Fruit fly (Drosophila melanogaster) whole organism, embryonic: ENCODE measurements around the gene hook.

Source experiments
- Ada2b ChIP-seq: fragments of 200-800 bp; sonication (Bioruptor generic); IDR thresholded peaks from 2 replicates; pipeline ENCODE4 v1.3.6; 2022; ENCODE audit warnings: missing biosample characterization, missing genetic modification characterization
- Atf-2 ChIP-seq: fragments of 200-800 bp; sonication (Bioruptor generic); optimal IDR thresholded peaks from 2 replicates; lab custom pipeline; 2016; ENCODE audit warnings: missing biosample characterization, missing genetic modification characterization
- B-H2 ChIP-seq: fragments of 200-800 bp; sonication (Bioruptor generic); optimal IDR thresholded peaks from 2 replicates; lab custom pipeline; 2018; ENCODE audit warnings: missing biosample characterization, mild to moderate bottlenecking, missing genetic modification characterization
- Bgb ChIP-seq: fragments of 200-800 bp; sonication (Bioruptor generic); IDR thresholded peaks from 2 replicates; pipeline ENCODE4 v1.3.6; 2022; ENCODE audit warnings: missing biosample characterization, missing genetic modification characterization; ENCODE audit not compliant: partially characterized antibody
- CG11398 ChIP-seq: fragments of 200-800 bp; sonication (Bioruptor generic); optimal IDR thresholded peaks from 2 replicates; lab custom pipeline; 2016; ENCODE audit warnings: missing biosample characterization, missing genetic modification characterization
- CG11696 ChIP-seq: fragments of 200-800 bp; sonication (Bioruptor generic); IDR thresholded peaks from 2 replicates; pipeline ENCODE4 v1.3.6; 2022; ENCODE audit warnings: missing biosample characterization, missing genetic modification characterization
- CG12155 ChIP-seq: fragments of 200-800 bp; sonication (Bioruptor generic); optimal IDR thresholded peaks from 3 replicates; lab custom pipeline; 2016; ENCODE audit warnings: missing biosample characterization, missing genetic modification characterization
- CG12391 ChIP-seq: fragments of 200-800 bp; sonication (Bioruptor generic); optimal IDR thresholded peaks from 3 replicates; lab custom pipeline; 2018; ENCODE audit warnings: missing biosample characterization, mild to moderate bottlenecking, missing genetic modification characterization, moderate library complexity
- CG12659 ChIP-seq: fragments of 200-800 bp; sonication (Bioruptor generic); optimal IDR thresholded peaks from 3 replicates; lab custom pipeline; 2017; ENCODE audit warnings: mild to moderate bottlenecking, missing biosample characterization, missing genetic modification reagents, missing genetic modification characterization
- CG14710 ChIP-seq: fragments of 200-800 bp; sonication (Bioruptor generic); optimal IDR thresholded peaks from 3 replicates; lab custom pipeline; 2019; ENCODE audit warnings: missing biosample characterization, mild to moderate bottlenecking, missing genetic modification characterization, moderate library complexity
- CG1529 ChIP-seq: fragments of 200-800 bp; sonication (Bioruptor generic); optimal IDR thresholded peaks from 3 replicates; lab custom pipeline; 2018; ENCODE audit warnings: missing biosample characterization, missing genetic modification characterization
- CG17912 ChIP-seq: fragments of 200-800 bp; sonication (Bioruptor generic); optimal IDR thresholded peaks from 2 replicates; lab custom pipeline; 2018; ENCODE audit warnings: missing biosample characterization, mild to moderate bottlenecking, missing genetic modification characterization
- CG32532 ChIP-seq: fragments of 200-800 bp; sonication (Bioruptor generic); IDR thresholded peaks from 2 replicates; pipeline ENCODE4 v1.3.6; 2022; ENCODE audit warnings: missing biosample characterization, missing genetic modification characterization
- CG3847 ChIP-seq: fragments of 200-800 bp; sonication (Bioruptor generic); IDR thresholded peaks from 2 replicates; pipeline ENCODE4 v1.3.6; 2022; ENCODE audit warnings: missing biosample characterization, missing genetic modification characterization
- CG4707 ChIP-seq: fragments of 200-800 bp; sonication (Bioruptor generic); optimal IDR thresholded peaks from 2 replicates; lab custom pipeline; 2018; ENCODE audit warnings: missing biosample characterization, mild to moderate bottlenecking, missing genetic modification characterization, moderate library complexity
- CG5953 ChIP-seq: fragments of 200-800 bp; sonication (Bioruptor generic); IDR thresholded peaks from 2 replicates; pipeline ENCODE4 v1.3.6; 2022; ENCODE audit warnings: missing biosample characterization, missing genetic modification characterization
- CG6272 ChIP-seq: fragments of 200-800 bp; sonication (Bioruptor generic); IDR thresholded peaks from 2 replicates; pipeline ENCODE4 v1.3.6; 2022; ENCODE audit warnings: missing biosample characterization, missing genetic modification characterization
- CG6689 ChIP-seq: fragments of 200-800 bp; sonication (Bioruptor generic); IDR thresholded peaks from 2 replicates; pipeline ENCODE4 v1.3.6; 2022; ENCODE audit warnings: missing biosample characterization, missing genetic modification characterization
- CG7271 ChIP-seq: fragments of 200-800 bp; sonication (Bioruptor generic); optimal IDR thresholded peaks from 2 replicates; lab custom pipeline; 2018; ENCODE audit warnings: missing biosample characterization, mild to moderate bottlenecking, missing genetic modification characterization, moderate library complexity
- CG7556 ChIP-seq: fragments of 200-800 bp; sonication (Bioruptor generic); optimal IDR thresholded peaks from 2 replicates; lab custom pipeline; 2017; ENCODE audit warnings: missing biosample characterization, mild to moderate bottlenecking, missing genetic modification characterization
- CG8388 ChIP-seq: fragments of 200-800 bp; sonication (Bioruptor generic); optimal IDR thresholded peaks from 2 replicates; lab custom pipeline; 2019; ENCODE audit warnings: missing biosample characterization, mild to moderate bottlenecking, missing genetic modification characterization, moderate library complexity
- CG9215 ChIP-seq: fragments of 200-800 bp; sonication (Bioruptor generic); IDR thresholded peaks from 2 replicates; pipeline ENCODE4 v1.3.6; 2022; ENCODE audit warnings: missing biosample characterization, missing genetic modification characterization
- E2f1 ChIP-seq: fragments of 200-800 bp; sonication (Bioruptor generic); IDR thresholded peaks from 2 replicates; pipeline ENCODE4 v1.3.6; 2022; ENCODE audit warnings: missing biosample characterization, missing genetic modification characterization
- Hey ChIP-seq: fragments of 200-800 bp; sonication (Bioruptor generic); optimal IDR thresholded peaks from 3 replicates; lab custom pipeline; 2018; ENCODE audit warnings: missing biosample characterization, mild to moderate bottlenecking, missing genetic modification characterization
- HmgD ChIP-seq: fragments of 200-800 bp; sonication (Bioruptor generic); optimal IDR thresholded peaks from 3 replicates; lab custom pipeline; 2016; ENCODE audit warnings: missing biosample characterization, missing genetic modification characterization
- Hsf ChIP-seq: fragments of 200-800 bp; sonication (Bioruptor generic); optimal IDR thresholded peaks from 3 replicates; lab custom pipeline; 2016; ENCODE audit warnings: missing biosample characterization, missing genetic modification characterization
- MESR4 ChIP-seq: fragments of 200-800 bp; sonication (Bioruptor generic); optimal IDR thresholded peaks from 2 replicates; lab custom pipeline; 2018; ENCODE audit warnings: missing biosample characterization, mild to moderate bottlenecking, missing genetic modification characterization, moderate library complexity
- Poxn ChIP-seq: fragments of 200-800 bp; sonication (Bioruptor generic); IDR thresholded peaks from 2 replicates; pipeline ENCODE4 v1.3.6; 2022; ENCODE audit warnings: missing biosample characterization, missing genetic modification characterization
- YL-1 ChIP-seq: fragments of 200-800 bp; sonication (Bioruptor generic); optimal IDR thresholded peaks from 3 replicates; lab custom pipeline; 2017; ENCODE audit warnings: missing biosample characterization, mild to moderate bottlenecking, missing genetic modification characterization
- ab ChIP-seq: fragments of 200-800 bp; sonication (Bioruptor generic); optimal IDR thresholded peaks from 2 replicates; lab custom pipeline; 2016; ENCODE audit warnings: missing biosample characterization, missing genetic modification characterization
- ac ChIP-seq: fragments of 200-800 bp; sonication (Bioruptor generic); optimal IDR thresholded peaks from 3 replicates; lab custom pipeline; 2017; ENCODE audit warnings: missing biosample characterization, mild to moderate bottlenecking, missing genetic modification characterization
- chm ChIP-seq: fragments of 200-800 bp; sonication (Bioruptor generic); IDR thresholded peaks from 2 replicates; pipeline ENCODE4 v1.3.6; 2022; ENCODE audit warnings: missing biosample characterization, missing genetic modification characterization
- crp ChIP-seq, 2 experiments: fragments of 200-800 bp; sonication (Bioruptor generic); optimal IDR thresholded peaks; 2 replicates in 1 of 2; 3 replicates in 1 of 2; lab custom pipeline; 2017; ENCODE audit warnings: missing biosample characterization in 2 of 2, missing genetic modification characterization in 2 of 2, mild to moderate bottlenecking in 1 of 2, moderate library complexity in 1 of 2
- danr ChIP-seq: fragments of 200-800 bp; sonication (Bioruptor generic); IDR thresholded peaks from 2 replicates; pipeline ENCODE4 v1.3.6; 2022; ENCODE audit warnings: missing biosample characterization, missing genetic modification characterization
- exex ChIP-seq: fragments of 200-800 bp; sonication (Bioruptor generic); optimal IDR thresholded peaks from 4 replicates; lab custom pipeline; 2018; ENCODE audit warnings: missing biosample characterization, mild to moderate bottlenecking, missing genetic modification characterization, moderate library complexity
- ftz-f1 ChIP-seq: fragments of 200-800 bp; sonication (Bioruptor generic); optimal IDR thresholded peaks from 2 replicates; lab custom pipeline; 2016; ENCODE audit warnings: missing biosample characterization, missing genetic modification characterization
- grau ChIP-seq: fragments of 200-800 bp; optimal IDR thresholded peaks from 3 replicates; lab custom pipeline; 2019; ENCODE audit warnings: missing biosample characterization, mild to moderate bottlenecking, missing genetic modification characterization, moderate library complexity
- gsb ChIP-seq: fragments of 200-800 bp; sonication (Bioruptor generic); IDR thresholded peaks from 2 replicates; pipeline ENCODE4 v1.3.6; 2022; ENCODE audit warnings: missing biosample characterization, missing genetic modification characterization
- hbn ChIP-seq: fragments of 200-800 bp; sonication (Bioruptor generic); IDR thresholded peaks from 2 replicates; pipeline ENCODE4 v1.3.6; 2022; ENCODE audit warnings: missing biosample characterization, missing genetic modification characterization; ENCODE audit not compliant: partially characterized antibody
- inv ChIP-seq: fragments of 200-800 bp; sonication (Bioruptor generic); IDR thresholded peaks from 2 replicates; pipeline ENCODE4 v1.3.6; 2022; ENCODE audit warnings: missing biosample characterization, missing genetic modification characterization; ENCODE audit not compliant: partially characterized antibody
- mld ChIP-seq: fragments of 200-800 bp; sonication (Bioruptor generic); IDR thresholded peaks from 3 replicates; pipeline ENCODE4 v1.3.6; 2022; ENCODE audit warnings: missing biosample characterization, missing genetic modification characterization; ENCODE audit not compliant: partially characterized antibody
- p53 ChIP-seq: fragments of 200-800 bp; sonication (Bioruptor generic); optimal IDR thresholded peaks from 2 replicates; lab custom pipeline; 2016; ENCODE audit warnings: missing biosample characterization, missing genetic modification characterization
- pita ChIP-seq: fragments of 200-800 bp; sonication (Bioruptor generic); optimal IDR thresholded peaks from 2 replicates; lab custom pipeline; 2017; ENCODE audit warnings: missing biosample characterization, mild to moderate bottlenecking, missing genetic modification characterization
- sc ChIP-seq, 3 experiments: fragments of >200 bp in 2 of 3; fragments of 200-800 bp in 1 of 3; sonication (Bioruptor generic) in 1 of 3; optimal IDR thresholded peaks; 2 replicates in 2 of 3; 3 replicates in 1 of 3; lab custom pipeline; 2017; ENCODE audit warnings: mild to moderate bottlenecking in 1 of 3, missing biosample characterization in 1 of 3, missing genetic modification characterization in 1 of 3, missing genetic modification reagents in 1 of 3
- scrt ChIP-seq: fragments of 200-800 bp; sonication (Bioruptor generic); optimal IDR thresholded peaks from 2 replicates; lab custom pipeline; 2018; ENCODE audit warnings: missing biosample characterization, mild to moderate bottlenecking, missing genetic modification characterization, moderate library complexity
- sr ChIP-seq: fragments of 200-800 bp; sonication (Bioruptor generic); IDR thresholded peaks from 3 replicates; pipeline ENCODE4 v1.3.6; 2022; ENCODE audit warnings: missing biosample characterization, missing genetic modification characterization
- tgo ChIP-seq: fragments of 200-800 bp; sonication (Bioruptor generic); IDR thresholded peaks from 3 replicates; pipeline ENCODE4 v1.3.6; 2022; ENCODE audit warnings: missing biosample characterization, missing genetic modification characterization
- tna ChIP-seq: fragments of 200-800 bp; sonication (Bioruptor generic); IDR thresholded peaks from 2 replicates; pipeline ENCODE4 v1.3.6; 2022; ENCODE audit warnings: missing biosample characterization, missing genetic modification characterization; ENCODE audit not compliant: partially characterized antibody

The hook gene

DNA sequence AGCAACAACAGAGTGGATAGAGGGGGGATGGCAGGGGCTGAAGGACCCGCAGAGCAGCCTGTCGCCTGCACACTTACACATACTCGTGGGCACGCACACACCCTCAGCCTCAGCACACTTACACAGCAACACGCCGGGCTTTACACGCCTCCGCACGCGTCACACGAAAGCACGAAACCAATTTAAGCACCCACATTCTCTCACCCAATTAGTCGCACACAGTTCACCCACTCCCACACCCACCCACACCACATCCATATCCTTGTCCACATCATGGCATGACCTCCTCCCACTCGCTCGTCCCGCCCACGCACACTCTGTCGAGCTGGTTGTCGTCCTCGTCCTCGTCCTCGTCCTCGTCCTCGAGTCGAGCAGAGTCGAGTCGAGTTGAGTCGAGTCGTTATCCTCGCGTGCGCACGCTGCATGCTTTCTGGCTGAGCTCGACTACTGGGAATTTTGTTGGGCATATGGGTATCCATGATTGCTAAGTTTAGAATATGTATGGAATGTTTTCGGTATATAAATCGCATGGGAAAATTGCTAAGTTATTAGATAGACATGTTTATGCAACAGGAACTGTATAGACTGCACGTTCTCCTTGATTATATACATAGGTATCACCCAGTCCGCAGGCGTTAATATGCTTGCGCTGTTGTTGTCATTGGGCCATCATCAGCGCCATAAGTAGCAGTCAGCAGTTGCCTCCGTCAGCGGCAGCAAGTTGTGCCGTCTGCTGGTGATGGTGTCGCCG is 21.2 kb downstream of the hook start (continued):
- TF ChIP-seq CG6689, result peak; percentile 85
- peak; percentile 71 for TF ChIP-seq danr (GFP tag; lab: Robert Waterston, UW)
- no peak for TF ChIP-seq ac (GFP tag; lab: Kevin White, UChicago)
- no peak for TF ChIP-seq CG4707
- TF ChIP-seq E2f1 (GFP tag; lab: Robert Waterston, UW), result peak; percentile 86
- TF ChIP-seq CG6272, result peak; percentile 78
- peak; percentile 74 for TF ChIP-seq CG12155 (GFP tag; lab: Kevin White, UChicago)
- TF ChIP-seq CG9215, result peak; percentile 78
- peak; percentile 12 for TF ChIP-seq p53 (GFP tag; lab: Kevin White, UChicago)
- TF ChIP-seq Hsf (GFP tag; lab: Kevin White, UChicago), result peak; percentile 78
- peak; percentile 81 for TF ChIP-seq CG12391
- peak; percentile 91 for TF ChIP-seq CG7556 (GFP tag; lab: Kevin White, UChicago)
- no peak for TF ChIP-seq pita (GFP tag; lab: Kevin White, UChicago)
- peak in 1 of 2 experiments; percentile 24 for TF ChIP-seq crp (GFP tag; optimal IDR thresholded peaks at IDR 0.05; lab: Kevin White, UChicago)
- peak; percentile 85 for TF ChIP-seq CG32532
- 0 out of 2 replicates have a peak, but pooled peaks have one; percentile 32 for TF ChIP-seq CG11696 (GFP tag; lab: Robert Waterston, UW)
- TF ChIP-seq grau (tag; lab: Kevin White, UChicago), result peak; percentile 84
- no peak for TF ChIP-seq inv (GFP tag; lab: Robert Waterston, UW)
- peak; percentile 79 for TF ChIP-seq chm
- peak; percentile 81 for TF ChIP-seq scrt (GFP tag; lab: Kevin White, UChicago)
- no peak for TF ChIP-seq CG17912 (GFP tag; lab: Kevin White, UChicago)
- no peak for TF ChIP-seq ftz-f1 (GFP tag; lab: Kevin White, UChicago)
- TF ChIP-seq Bgb, result peak; percentile 21; the same call in 1 of the 2 replicates
- peak; percentile 53 for TF ChIP-seq exex (tag; lab: Kevin White, UChicago)
- peak; percentile 83 for TF ChIP-seq CG12659 (GFP tag; lab: Kevin White, UChicago)
- peak; percentile 59 for TF ChIP-seq CG8388 (GFP tag; lab: Kevin White, UChicago)
- peak; percentile 59 for TF ChIP-seq HmgD
- TF ChIP-seq YL-1, result no peak
- TF ChIP-seq sc (optimal IDR thresholded peaks at IDR 0.05; lab: Kevin White, UChicago), result no peak
- peak; percentile 59 for TF ChIP-seq sc (GFP tag; optimal IDR thresholded peaks at IDR 0.05; lab: Kevin White, UChicago)
- no peak for TF ChIP-seq tna
- peak; percentile 65 for TF ChIP-seq CG11398 (GFP tag; lab: Kevin White, UChicago)
- no peak for TF ChIP-seq hbn
- peak; percentile 100 for TF ChIP-seq Hey (tag; lab: Kevin White, UChicago)
- peak; percentile 51 for TF ChIP-seq CG14710 (tag; lab: Kevin White, UChicago)
- TF ChIP-seq B-H2, result no peak
- TF ChIP-seq MESR4 (GFP tag; lab: Kevin White, UChicago), result no peak
- TF ChIP-seq ab (GFP tag; lab: Kevin White, UChicago), result no peak
- peak; percentile 88 for TF ChIP-seq tgo (GFP tag; lab: Robert Waterston, UW)
- no peak for TF ChIP-seq sr (GFP tag; lab: Robert Waterston, UW)
- no peak for TF ChIP-seq CG7271 (tag; lab: Kevin White, UChicago)
- TF ChIP-seq CG5953, result peak; percentile 82
- TF ChIP-seq CG1529, result peak; percentile 67
- TF ChIP-seq CG3847 (GFP tag; lab: Robert Waterston, UW), result peak; percentile 75
- peak; percentile 76 for TF ChIP-seq Atf-2 (GFP tag; lab: Kevin White, UChicago)
- peak; percentile 67 for TF ChIP-seq gsb (GFP tag; lab: Robert Waterston, UW)
- peak; percentile 83 for TF ChIP-seq Ada2b (GFP tag; lab: Robert Waterston, UW)
- TF ChIP-seq mld, result no peak
- TF ChIP-seq Poxn (GFP tag; lab: Robert Waterston, UW), result peak; percentile 66; the same call in 1 of the 2 replicates
